Fruit fly (Drosophila melanogaster): ENCODE results near the gene red.

red gene

DNA sequence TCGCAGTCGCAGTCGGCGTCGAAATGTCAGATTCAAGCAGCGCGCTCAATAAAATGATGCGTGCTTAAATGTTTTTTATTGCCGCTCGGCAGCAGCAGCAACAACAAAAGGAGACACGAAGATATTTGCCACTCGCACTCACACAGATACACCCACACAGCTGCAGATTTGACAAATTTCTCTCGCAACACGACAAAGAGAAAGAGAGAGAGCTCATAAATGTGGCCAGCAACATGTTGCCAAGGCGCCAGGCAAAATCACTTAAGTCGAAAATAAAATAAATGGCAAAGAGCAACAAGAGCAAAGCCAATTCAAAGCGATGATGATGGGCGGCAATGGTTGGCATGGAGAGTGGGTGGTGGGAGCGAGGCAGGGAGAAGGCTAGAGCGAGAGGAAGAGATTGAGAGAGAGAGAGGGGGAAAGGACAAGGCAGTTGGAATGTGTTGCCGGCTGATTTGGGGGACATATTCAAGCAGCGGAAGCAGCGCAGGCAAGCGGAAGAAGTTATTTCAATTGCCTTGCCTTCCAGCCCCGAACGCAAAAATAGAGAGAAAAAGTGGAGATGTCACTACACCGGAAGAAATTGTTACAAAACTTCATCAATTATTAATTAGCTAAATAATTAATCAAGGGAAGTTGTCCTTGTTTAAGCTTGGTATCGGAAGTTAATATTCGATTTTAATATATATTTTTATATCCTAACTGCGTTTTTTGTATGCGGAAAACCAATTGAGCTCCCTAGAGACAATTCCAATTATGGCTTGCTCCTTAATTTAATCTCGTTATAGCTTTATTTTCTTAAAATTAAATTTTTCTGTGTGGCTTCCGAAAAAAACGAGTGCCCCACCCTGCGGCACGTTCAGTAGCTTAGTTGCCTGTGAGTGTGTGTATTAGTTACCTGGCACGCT lies 58.2 kb downstream of the red start:
- no peak for TF ChIP-seq noc (tag; optimal IDR thresholded peaks at IDR 0.05)

DNA sequence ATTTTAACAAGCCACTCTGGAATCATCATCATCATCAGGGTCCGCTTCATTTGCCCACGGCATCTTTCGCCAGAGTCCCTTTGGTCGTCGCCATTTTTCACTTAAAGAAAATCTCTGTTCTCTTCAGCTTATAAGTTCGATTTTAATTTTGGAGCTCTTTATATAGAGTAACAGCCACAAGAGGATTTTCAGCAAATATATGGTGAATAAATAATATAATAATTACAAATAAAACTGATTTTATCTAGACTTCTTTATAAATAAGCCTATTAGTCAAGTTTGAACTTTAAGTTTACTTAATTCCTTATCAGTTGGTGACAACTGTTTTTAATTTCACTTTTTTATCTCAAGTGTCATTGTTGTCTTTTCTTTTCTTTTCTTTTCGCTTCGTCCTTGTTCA lies 59.6 kb downstream of the red start:
- TF ChIP-seq noc (tag; optimal IDR thresholded peaks at IDR 0.05) = no peak

DNA sequence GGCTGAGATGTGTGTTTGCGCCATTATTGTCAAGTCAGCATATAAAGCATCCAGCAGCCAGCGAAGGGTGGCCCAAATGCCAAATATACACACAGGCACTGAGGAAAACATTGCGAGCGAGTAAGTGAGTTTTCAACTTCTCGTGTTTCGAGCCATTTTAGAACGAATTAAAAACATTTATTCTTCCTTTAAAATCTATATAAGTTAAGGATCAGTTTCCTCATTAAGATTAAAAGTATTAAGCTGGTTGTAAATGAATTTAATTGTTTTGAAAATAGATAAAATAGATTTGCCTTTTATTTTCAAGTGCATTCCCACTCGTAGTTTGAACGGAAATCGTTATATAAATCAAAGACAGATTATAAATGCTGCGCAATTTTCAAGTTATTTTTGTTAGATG lies 62.5 kb downstream of the red start:
- no peak for TF ChIP-seq noc (tag; optimal IDR thresholded peaks at IDR 0.05)

All from whole organism, larva.